Worm (Caenorhabditis elegans): ENCODE data around the gene ska-3.
A peak's percentile ranks its signal among the peaks of the same experiment; 100 is the strongest.

The ska-3 gene

DNA sequence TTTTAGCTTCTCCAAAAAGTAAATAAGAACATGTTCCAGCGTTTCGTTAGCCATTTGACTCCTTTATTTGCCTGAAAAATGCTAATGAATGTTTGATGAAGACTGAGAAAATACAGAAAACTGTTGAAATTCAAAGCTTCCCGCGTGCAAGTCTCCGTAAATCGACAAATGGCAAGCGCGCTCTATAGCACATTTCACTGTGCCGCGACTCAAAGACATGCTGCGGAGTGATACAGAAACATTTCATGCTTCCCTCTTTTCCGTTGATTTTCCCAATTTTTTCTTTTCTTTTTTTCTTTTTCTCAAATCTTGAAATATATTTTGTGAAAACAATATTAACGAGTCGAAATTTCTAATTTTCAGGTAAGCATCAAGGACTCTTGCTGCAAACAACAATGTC is at the start of gene ska-3, which contains the start of gene rps-12:
Gene ska-3, minus strand, starts transcription at position 71 of the 400 bp plus-strand sequence.
Gene rps-12, plus strand, starts transcription at position 364 of the 400 bp plus-strand sequence.
- TF ChIP-seq dmd-4 (tag; optimal IDR thresholded peaks at IDR 0.05), result peak; percentile 79
- no peak for TF ChIP-seq elt-3 (tag; optimal IDR thresholded peaks at IDR 0.05)
- TF ChIP-seq unc-55 (GFP tag; optimal IDR thresholded peaks at IDR 0.05), result peak; percentile 100
- TF ChIP-seq skn-1 (tag; optimal IDR thresholded peaks at IDR 0.05), result peak; percentile 85
- peak; percentile 99 for TF ChIP-seq gmeb-1 (tag; optimal IDR thresholded peaks at IDR 0.05)
- TF ChIP-seq nhr-23 (tag; optimal IDR thresholded peaks at IDR 0.05), result no peak
- TF ChIP-seq lin-39 (tag; optimal IDR thresholded peaks at IDR 0.05), result peak; percentile 85
- TF ChIP-seq lin-11 (tag; optimal IDR thresholded peaks at IDR 0.05), result peak; percentile 98
- no peak for TF ChIP-seq aly-2 (tag; optimal IDR thresholded peaks at IDR 0.05)
- peak; percentile 99 for TF ChIP-seq C34F6.9 (tag; optimal IDR thresholded peaks at IDR 0.05)
- peak; percentile 94 for TF ChIP-seq nhr-77 (tag; optimal IDR thresholded peaks at IDR 0.05)
- TF ChIP-seq ZK546.5 (tag; optimal IDR thresholded peaks at IDR 0.05), result peak; percentile 91
- TF ChIP-seq snpc-4 (tag; optimal IDR thresholded peaks at IDR 0.05), result peak; percentile 94
- peak; percentile 94 for TF ChIP-seq blmp-1 (tag; optimal IDR thresholded peaks at IDR 0.05; ENCODE audit: insufficient read depth)
- TF ChIP-seq zag-1 (tag; optimal IDR thresholded peaks at IDR 0.05), result peak; percentile 97
- TF ChIP-seq ceh-82 (tag; optimal IDR thresholded peaks at IDR 0.05), result peak; percentile 96
- TF ChIP-seq elt-1 (tag; optimal IDR thresholded peaks at IDR 0.05), result no peak
- peak; percentile 84 for TF ChIP-seq unc-62 (GFP tag; optimal IDR thresholded peaks at IDR 0.05)
- peak; percentile 99 for TF ChIP-seq sma-3 (GFP tag; optimal IDR thresholded peaks at IDR 0.05)
- peak; percentile 94 to 98 for TF ChIP-seq lsy-2 (tag; optimal IDR thresholded peaks at IDR 0.05)
- no peak for TF ChIP-seq alr-1 (tag; optimal IDR thresholded peaks at IDR 0.05)
- peak; percentile 98 for TF ChIP-seq lin-13 (GFP tag; optimal IDR thresholded peaks at IDR 0.05)
- TF ChIP-seq nhr-21 (tag; optimal IDR thresholded peaks at IDR 0.05), result peak; percentile 99
- TF ChIP-seq nhr-129 (tag; optimal IDR thresholded peaks at IDR 0.05), result peak; percentile 99
- TF ChIP-seq peb-1 (tag; optimal IDR thresholded peaks at IDR 0.05), result no peak
- TF ChIP-seq nhr-11 (tag; optimal IDR thresholded peaks at IDR 0.05), result peak; percentile 73
- peak; percentile 84 for TF ChIP-seq nhr-237 (tag; optimal IDR thresholded peaks at IDR 0.05)
- TF ChIP-seq sem-4 (tag; optimal IDR thresholded peaks at IDR 0.05), result peak; percentile 99
- peak; percentile 99 for TF ChIP-seq crh-2 (tag; optimal IDR thresholded peaks at IDR 0.05)
- peak; percentile 97 for TF ChIP-seq mab-5 (tag; optimal IDR thresholded peaks at IDR 0.05)
- TF ChIP-seq unc-39 (tag; optimal IDR thresholded peaks at IDR 0.05), result peak; percentile 62
- peak; percentile 99 for TF ChIP-seq nhr-25 (tag; optimal IDR thresholded peaks at IDR 0.05)
- TF ChIP-seq egl-27 (tag; optimal IDR thresholded peaks at IDR 0.05), result peak; percentile 99
- TF ChIP-seq ztf-1 (GFP tag; conservative IDR thresholded peaks at IDR 0.05), result no peak
- TF ChIP-seq nhr-6 (tag; optimal IDR thresholded peaks at IDR 0.05), result peak; percentile 98
- peak; percentile 69 for TF ChIP-seq nhr-12 (tag; optimal IDR thresholded peaks at IDR 0.05)
- TF ChIP-seq ztf-4 (tag; optimal IDR thresholded peaks at IDR 0.05), result peak; percentile 98
- TF ChIP-seq ama-1 (optimal IDR thresholded peaks at IDR 0.05), result peak; percentile 88
- TF ChIP-seq fos-1 (tag; optimal IDR thresholded peaks at IDR 0.05), result peak; percentile 99
- peak; percentile 98 for TF ChIP-seq F13H6.1 (tag; optimal IDR thresholded peaks at IDR 0.05)
- peak; percentile 85 for TF ChIP-seq Y55F3AM.14 (GFP tag; optimal IDR thresholded peaks at IDR 0.05)
- TF ChIP-seq nhr-10 (tag; optimal IDR thresholded peaks at IDR 0.05), result peak; percentile 90
- peak; percentile 98 for TF ChIP-seq R02D3.7 (tag; optimal IDR thresholded peaks at IDR 0.05)
- TF ChIP-seq ztf-11 (tag; optimal IDR thresholded peaks at IDR 0.05), result peak; percentile 45
- TF ChIP-seq ceh-16 (tag; optimal IDR thresholded peaks at IDR 0.05), result peak; percentile 94
- peak; percentile 80 to 94 for TF ChIP-seq mdl-1 (tag; optimal IDR thresholded peaks at IDR 0.05)
- TF ChIP-seq mbf-1 (tag; optimal IDR thresholded peaks at IDR 0.05), result no peak
- peak; percentile 99 for TF ChIP-seq sma-9 (GFP tag; optimal IDR thresholded peaks at IDR 0.05)
- no peak for TF ChIP-seq sma-9 (tag; optimal IDR thresholded peaks at IDR 0.05)

All from whole organism, L2 larva.